Worm (Caenorhabditis elegans) whole organism, young adult: Measurements from ENCODE around the gene ZK418.2.
A peak's percentile ranks its signal among the peaks of the same experiment; 100 is the strongest.

Experiments used
- B0035.1 ChIP-seq: sonication (generic microtip); optimal IDR thresholded peaks from 2 replicates; lab custom pipeline; 2016; ENCODE audit warnings: missing genetic modification characterization, mild to moderate bottlenecking, missing compliant biosample characterization, missing genotype, missing genetic modification reagents
- B0261.1 ChIP-seq: sonication (generic microtip); optimal IDR thresholded peaks from 2 replicates; lab custom pipeline; 2016; ENCODE audit warnings: mild to moderate bottlenecking, missing genetic modification characterization, moderate library complexity, missing compliant biosample characterization
- C06A6.2 ChIP-seq: fragments of 200-800 bp; sonication (Bioruptor generic); conservative IDR thresholded peaks from 2 replicates; pipeline ENCODE4 v1.3.6; 2022; ENCODE audit warnings: missing genetic modification characterization, missing compliant biosample characterization
- F10E7.11 ChIP-seq: sonication (generic microtip); optimal IDR thresholded peaks from 2 replicates; lab custom pipeline; 2017; ENCODE audit warnings: mild to moderate bottlenecking, missing genetic modification characterization, moderate library complexity, missing compliant biosample characterization
- F37B4.10 ChIP-seq: fragments of 200-800 bp; sonication (Bioruptor generic); IDR thresholded peaks from 2 replicates; pipeline ENCODE4 v1.3.6; 2022; ENCODE audit warnings: missing genetic modification characterization, missing compliant biosample characterization
- F57A8.1 ChIP-seq: fragments of 200-800 bp; sonication (Bioruptor generic); optimal IDR thresholded peaks from 2 replicates; lab custom pipeline; 2018; ENCODE audit warnings: mild to moderate bottlenecking, missing genetic modification characterization, moderate library complexity, missing compliant biosample characterization
- F57C9.4 ChIP-seq: sonication (generic microtip); optimal IDR thresholded peaks from 2 replicates; lab custom pipeline; 2017; ENCODE audit warnings: mild to moderate bottlenecking, missing genetic modification characterization, missing compliant biosample characterization
- K12H6.12 ChIP-seq: fragments of 200-800 bp; sonication (Bioruptor generic); optimal IDR thresholded peaks from 2 replicates; lab custom pipeline; 2018; ENCODE audit warnings: mild to moderate bottlenecking, missing genetic modification characterization, missing compliant biosample characterization
- ZK185.1 ChIP-seq: sonication (generic microtip); optimal IDR thresholded peaks from 2 replicates; lab custom pipeline; 2016; ENCODE audit warnings: mild to moderate bottlenecking, missing genetic modification characterization, missing compliant biosample characterization; ENCODE audit not compliant: poor library complexity, severe bottlenecking
- ama-1 ChIP-seq, 3 experiments: fragments of 150-350 bp in 1 of 3; sonication (generic microtip) in 2 of 3; optimal IDR thresholded peaks; 2 replicates each; lab custom pipeline; 2014 to 2018; ENCODE audit warnings: missing biosample characterization in 2 of 3, missing genetic modification characterization in 2 of 3, missing genetic modification reagents in 2 of 3
- aptf-3 ChIP-seq: fragments of 200-800 bp; sonication (Bioruptor generic); IDR thresholded peaks from 2 replicates; pipeline ENCODE4 v1.3.6; 2022; ENCODE audit warnings: missing genetic modification characterization, missing compliant biosample characterization
- attf-5 ChIP-seq: fragments of 200-800 bp; sonication (Bioruptor generic); optimal IDR thresholded peaks from 2 replicates; lab custom pipeline; 2018; ENCODE audit warnings: mild to moderate bottlenecking, missing genetic modification characterization, missing compliant biosample characterization
- bed-2 ChIP-seq: fragments of 200-800 bp; sonication (Bioruptor generic); IDR thresholded peaks from 2 replicates; pipeline ENCODE4 v1.3.6; 2022; ENCODE audit warnings: missing genetic modification reagents, missing genetic modification characterization, missing compliant biosample characterization
- cebp-1 ChIP-seq, 2 experiments: fragments of 200-800 bp in 1 of 2; sonication (Bioruptor generic) in 1 of 2; sonication (generic microtip) in 1 of 2; IDR thresholded peaks in 1 of 2; optimal IDR thresholded peaks in 1 of 2; 2 replicates each; pipeline versions ENCODE4 v1.3.6 to Lab custom; 2017 to 2022; ENCODE audit warnings: missing compliant biosample characterization in 2 of 2, missing genetic modification characterization in 2 of 2, mild to moderate bottlenecking in 1 of 2, missing genetic modification reagents in 1 of 2, moderate library complexity in 1 of 2
- ceh-100 ChIP-seq: fragments of 200-800 bp; sonication (Bioruptor generic); IDR thresholded peaks from 2 replicates; pipeline ENCODE4 v1.3.6; 2022; ENCODE audit warnings: missing genetic modification reagents, missing genetic modification characterization, missing compliant biosample characterization
- chd-7 ChIP-seq: sonication (generic microtip); optimal IDR thresholded peaks from 2 replicates; lab custom pipeline; 2016; ENCODE audit warnings: mild to moderate bottlenecking, missing genetic modification characterization, moderate library complexity, missing compliant biosample characterization
- dox-1 ChIP-seq: fragments of 200-800 bp; sonication (Bioruptor generic); IDR thresholded peaks from 2 replicates; pipeline ENCODE4 v1.3.6; 2022; ENCODE audit warnings: missing genetic modification reagents, missing genetic modification characterization, missing compliant biosample characterization
- dpl-1 ChIP-seq: fragments of 150-350 bp; optimal IDR thresholded peaks from 2 replicates; lab custom pipeline; 2014; ENCODE audit warnings: missing biosample characterization, missing genetic modification reagents, missing genetic modification characterization
- gei-17 ChIP-seq: fragments of 200-800 bp; sonication (Bioruptor generic); optimal IDR thresholded peaks from 2 replicates; lab custom pipeline; 2018; ENCODE audit warnings: mild to moderate bottlenecking, missing genetic modification characterization, missing compliant biosample characterization
- him-1 ChIP-seq: sonication (generic microtip); optimal IDR thresholded peaks from 2 replicates; lab custom pipeline; 2016; ENCODE audit warnings: missing genotype, missing genetic modification reagents, missing genetic modification characterization, missing compliant biosample characterization
- hmg-1.2 ChIP-seq: fragments of 200-800 bp; sonication (Bioruptor generic); IDR thresholded peaks from 2 replicates; pipeline ENCODE4 v1.3.6; 2022; ENCODE audit warnings: missing genetic modification reagents, missing genetic modification characterization, missing compliant biosample characterization
- hrde-1 ChIP-seq: sonication (generic microtip); optimal IDR thresholded peaks from 2 replicates; lab custom pipeline; 2016; ENCODE audit warnings: missing genetic modification characterization, mild to moderate bottlenecking, missing compliant biosample characterization, moderate library complexity, missing genotype, missing genetic modification reagents, borderline replicate concordance
- hsf-1 ChIP-seq: fragments of 200-800 bp; sonication (Bioruptor generic); IDR thresholded peaks from 2 replicates; pipeline ENCODE4 v1.3.6; 2022; ENCODE audit warnings: missing genetic modification reagents, missing genetic modification characterization, missing compliant biosample characterization
- lag-1 ChIP-seq: fragments of 200-800 bp; sonication (Bioruptor generic); IDR thresholded peaks from 2 replicates; pipeline ENCODE4 v1.3.6; 2022; ENCODE audit warnings: missing genetic modification reagents, missing genetic modification characterization, missing compliant biosample characterization
- let-526 ChIP-seq: fragments of 200-800 bp; sonication (Bioruptor generic); IDR thresholded peaks from 2 replicates; pipeline ENCODE4 v1.3.6; 2022; ENCODE audit warnings: missing genetic modification reagents, missing genetic modification characterization, missing compliant biosample characterization
- lin-40 ChIP-seq: sonication (generic microtip); optimal IDR thresholded peaks from 2 replicates; lab custom pipeline; 2016; ENCODE audit warnings: missing genetic modification characterization, mild to moderate bottlenecking, missing compliant biosample characterization, missing genotype, missing genetic modification reagents
- lin-54 ChIP-seq: fragments of 200-800 bp; sonication (Bioruptor generic); optimal IDR thresholded peaks from 2 replicates; lab custom pipeline; 2018; ENCODE audit warnings: mild to moderate bottlenecking, missing genetic modification characterization, missing compliant biosample characterization
- mcd-1 ChIP-seq: fragments of 200-800 bp; sonication (Bioruptor generic); IDR thresholded peaks from 2 replicates; pipeline ENCODE4 v1.3.6; 2022; ENCODE audit warnings: missing genetic modification reagents, missing genetic modification characterization, missing compliant biosample characterization
- mel-28 ChIP-seq: sonication (generic microtip); optimal IDR thresholded peaks from 2 replicates; lab custom pipeline; 2016; ENCODE audit warnings: borderline replicate concordance, mild to moderate bottlenecking, missing genetic modification characterization, missing compliant biosample characterization
- mes-4 ChIP-seq: sonication (generic microtip); optimal IDR thresholded peaks from 2 replicates; lab custom pipeline; 2016; ENCODE audit warnings: missing genotype, missing genetic modification characterization, missing compliant biosample characterization
- nfyb-1 ChIP-seq: fragments of 200-800 bp; sonication (Bioruptor generic); IDR thresholded peaks from 2 replicates; pipeline ENCODE4 v1.3.6; 2022; ENCODE audit warnings: missing genetic modification reagents, missing genetic modification characterization, missing compliant biosample characterization
- nhr-179 ChIP-seq: sonication (generic microtip); optimal IDR thresholded peaks from 2 replicates; lab custom pipeline; 2016; ENCODE audit warnings: mild to moderate bottlenecking, missing genetic modification characterization, missing compliant biosample characterization
- nhr-80 ChIP-seq: sonication (generic microtip); optimal IDR thresholded peaks from 2 replicates; lab custom pipeline; 2016; ENCODE audit warnings: missing genetic modification characterization, missing compliant biosample characterization
- nhr-90 ChIP-seq: sonication (generic microtip); optimal IDR thresholded peaks from 2 replicates; lab custom pipeline; 2016; ENCODE audit warnings: missing genotype, mild to moderate bottlenecking, missing genetic modification characterization, missing compliant biosample characterization
- rec-8 ChIP-seq, 2 experiments: sonication (generic microtip); optimal IDR thresholded peaks; 2 replicates each; lab custom pipeline; 2016; ENCODE audit warnings: mild to moderate bottlenecking in 2 of 2, missing genetic modification characterization in 2 of 2, missing genetic modification reagents in 2 of 2, missing genotype in 2 of 2, missing biosample characterization in 1 of 2, missing compliant biosample characterization in 1 of 2, moderate library complexity in 1 of 2
- repo-1 ChIP-seq: sonication (generic microtip); optimal IDR thresholded peaks from 2 replicates; lab custom pipeline; 2017; ENCODE audit warnings: mild to moderate bottlenecking, missing genetic modification characterization, missing compliant biosample characterization
- sea-2 ChIP-seq: fragments of 200-800 bp; sonication (Bioruptor generic); IDR thresholded peaks from 2 replicates; pipeline ENCODE4 v1.3.6; 2022; ENCODE audit warnings: missing genetic modification characterization, missing compliant biosample characterization
- snpc-1.1 ChIP-seq: sonication (generic microtip); optimal IDR thresholded peaks from 2 replicates; lab custom pipeline; 2017; ENCODE audit warnings: missing genetic modification characterization, mild to moderate bottlenecking, missing compliant biosample characterization, antibody characterized with exemption, moderate library complexity, missing genotype, missing genetic modification reagents; ENCODE audit not compliant: insufficient read depth
- snpc-4 ChIP-seq, 5 experiments: fragments of 150-350 bp in 1 of 5; sonication (generic microtip) in 4 of 5; optimal IDR thresholded peaks; 2 replicates each; lab custom pipeline; 2014 to 2018; ENCODE audit warnings: missing genetic modification characterization in 5 of 5, missing biosample characterization in 3 of 5, antibody characterized with exemption in 2 of 5, mild to moderate bottlenecking in 2 of 5, missing compliant biosample characterization in 2 of 5, missing genotype in 2 of 5, moderate library complexity in 2 of 5, missing genetic modification reagents in 1 of 5
- sptf-2 ChIP-seq: fragments of 200-800 bp; sonication (Bioruptor generic); optimal IDR thresholded peaks from 2 replicates; lab custom pipeline; 2018; ENCODE audit warnings: mild to moderate bottlenecking, missing genetic modification characterization, missing compliant biosample characterization
- tbp1 ChIP-seq: fragments of 200-800 bp; sonication (Bioruptor generic); optimal IDR thresholded peaks from 2 replicates; lab custom pipeline; 2018; ENCODE audit warnings: mild to moderate bottlenecking, missing genetic modification characterization, missing compliant biosample characterization
- tlf-1 ChIP-seq: fragments of 200-800 bp; sonication (Bioruptor generic); optimal IDR thresholded peaks from 2 replicates; lab custom pipeline; 2018; ENCODE audit warnings: mild to moderate bottlenecking, missing genetic modification characterization, missing compliant biosample characterization
- ztf-26 ChIP-seq: sonication (generic microtip); optimal IDR thresholded peaks from 2 replicates; lab custom pipeline; 2017; ENCODE audit warnings: missing genetic modification characterization, missing compliant biosample characterization
- ztf-3 ChIP-seq: fragments of 200-800 bp; sonication (Bioruptor generic); optimal IDR thresholded peaks from 2 replicates; lab custom pipeline; 2018; ENCODE audit warnings: mild to moderate bottlenecking, missing genetic modification characterization, missing compliant biosample characterization
- ztf-6 ChIP-seq: fragments of 200-800 bp; sonication (Bioruptor generic); IDR thresholded peaks from 2 replicates; pipeline ENCODE4 v1.3.6; 2022; ENCODE audit warnings: missing genetic modification reagents, missing genetic modification characterization, missing compliant biosample characterization

ZK418.2 gene

DNA sequence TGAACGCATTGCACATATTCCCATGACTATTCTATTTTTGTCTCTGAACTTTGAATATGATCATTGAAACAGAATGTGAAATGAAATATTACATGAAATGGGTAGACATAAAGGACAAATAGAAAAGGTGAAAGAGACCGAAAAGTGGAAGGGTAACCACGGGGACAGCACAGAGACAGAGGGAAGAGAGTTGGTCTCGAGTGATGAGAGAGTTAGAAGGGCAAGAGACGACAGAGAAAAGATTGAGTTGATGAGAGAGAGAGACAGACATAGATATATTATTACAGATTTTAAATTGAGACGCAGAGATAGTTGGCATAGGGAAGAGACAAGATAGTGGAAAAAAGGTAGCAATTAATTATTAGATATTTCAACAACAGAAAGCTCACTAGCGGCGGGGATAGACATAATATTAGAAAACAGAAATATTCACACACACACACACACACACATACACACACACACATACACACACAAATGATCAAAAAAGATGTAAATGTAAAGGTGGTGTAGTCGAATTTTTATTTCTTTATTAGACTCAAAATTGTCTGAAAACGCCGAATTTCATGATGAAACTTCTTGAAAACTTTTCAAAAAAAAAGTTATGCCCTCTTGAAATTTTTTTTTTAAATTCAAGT, 25.6 kb downstream of the ZK418.2 start:
- TF ChIP-seq mel-28 (tag; lab: Kevin White, UChicago) (no peak), F10E7.11 (tag; lab: Kevin White, UChicago) (no peak), mcd-1 (GFP tag; lab: Robert Waterston, UW) (peak; percentile 33; the same call in 1 of the 2 replicates), nhr-80 (tag; lab: Kevin White, UChicago) (peak; percentile 69), sptf-2 (GFP tag; lab: Kevin White, UChicago) (no peak), B0261.1 (tag; lab: Kevin White, UChicago) (no peak), F37B4.10 (GFP tag; lab: Robert Waterston, UW) (no peak), ztf-26 (no peak), ZK185.1 (tag; lab: Kevin White, UChicago) (peak; percentile 21), tbp1 (GFP tag; lab: Kevin White, UChicago) (peak; percentile 21), repo-1 (tag; lab: Kevin White, UChicago) (peak; percentile 21), lag-1 (no peak), let-526 (no peak), snpc-4 (GFP tag; optimal IDR thresholded peaks at IDR 0.05; lab: Kevin White, UChicago) (no peak), snpc-4 (tag; optimal IDR thresholded peaks at IDR 0.05; lab: Kevin White, UChicago) (peak in 1 of 4 experiments; percentile 14), attf-5 (peak; percentile 71), lin-54 (GFP tag; lab: Kevin White, UChicago) (peak; percentile 35), hmg-1.2 (GFP tag; lab: Robert Waterston, UW) (peak; percentile 79), lin-40 (tag; lab: Kevin White, UChicago) (peak; percentile 46), cebp-1 (GFP tag; IDR thresholded peaks at IDR 0.05; lab: Robert Waterston, UW) (no peak), cebp-1 (tag; optimal IDR thresholded peaks at IDR 0.05; lab: Kevin White, UChicago) (peak; percentile 72)

DNA sequence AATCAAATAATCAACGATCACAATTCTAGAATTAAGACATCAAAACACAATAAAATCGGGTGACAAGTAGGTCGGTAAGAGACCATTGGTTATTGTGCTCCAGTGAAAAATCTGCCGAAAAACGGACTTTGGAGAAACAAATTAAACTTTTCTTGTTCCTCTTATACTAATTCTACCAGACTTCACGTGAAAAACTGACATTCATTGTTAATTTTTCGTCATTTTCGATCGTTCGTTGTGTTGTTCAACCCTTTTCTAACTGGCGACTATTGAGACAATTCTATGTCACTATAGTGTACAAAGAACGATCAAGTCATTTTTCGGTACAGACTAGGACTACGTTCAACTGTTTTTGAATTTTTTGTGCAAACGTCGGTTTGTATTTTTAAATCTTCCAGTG, 29.3 kb downstream of the ZK418.2 start:
- TF ChIP-seq sea-2 (GFP tag; lab: Robert Waterston, UW) (no peak), ama-1 (optimal IDR thresholded peaks at IDR 0.05; lab: Kevin White, UChicago) (no peak), ama-1 (GFP tag; optimal IDR thresholded peaks at IDR 0.05; lab: Kevin White, UChicago) (no peak), dox-1 (GFP tag; lab: Robert Waterston, UW) (no peak), F57C9.4 (tag; lab: Kevin White, UChicago) (no peak), gei-17 (GFP tag; lab: Kevin White, UChicago) (no peak), rec-8 (tag; optimal IDR thresholded peaks at IDR 0.05; lab: Kevin White, UChicago) (no peak), K12H6.12 (tag; lab: Kevin White, UChicago) (no peak), ztf-6 (no peak), snpc-1.1 (tag; lab: Kevin White, UChicago) (no peak), B0035.1 (tag; lab: Kevin White, UChicago) (no peak), dpl-1 (no peak), ztf-3 (GFP tag; lab: Kevin White, UChicago) (no peak), hrde-1 (tag; lab: Kevin White, UChicago) (no peak), F57A8.1 (GFP tag; lab: Kevin White, UChicago) (no peak), bed-2 (GFP tag; lab: Robert Waterston, UW) (no peak), mcd-1 (GFP tag; lab: Robert Waterston, UW) (no peak), nhr-90 (tag; lab: Kevin White, UChicago) (no peak), tlf-1 (GFP tag; lab: Kevin White, UChicago) (no peak), mes-4 (tag; lab: Kevin White, UChicago) (no peak), let-526 (no peak), C06A6.2 (GFP tag; lab: Robert Waterston, UW) (no peak), him-1 (peak; percentile 51), aptf-3 (GFP tag; lab: Robert Waterston, UW) (no peak), ceh-100 (GFP tag; lab: Robert Waterston, UW) (no peak), lin-40 (tag; lab: Kevin White, UChicago) (peak; percentile 29), chd-7 (tag; lab: Kevin White, UChicago) (peak; percentile 15), nfyb-1 (no peak), hsf-1 (GFP tag; lab: Robert Waterston, UW) (0 out of 2 replicates have a peak, but pooled peaks have one; percentile 37), nhr-179 (tag; lab: Kevin White, UChicago) (no peak), F10E7.11 (tag; lab: Kevin White, UChicago) (no peak)
